Worm (Caenorhabditis elegans) whole organism, late embryonic: Measurements from ENCODE around the gene grp-1.

Experiments
- pag-3 ChIP-seq: sonication (generic microtip); optimal IDR thresholded peaks from 2 replicates; lab custom pipeline; 2016; ENCODE audit warnings: missing compliant biosample characterization, missing genetic modification characterization, borderline replicate concordance
- tbx-2 ChIP-seq: sonication (generic microtip); optimal IDR thresholded peaks from 2 replicates; lab custom pipeline; 2016; ENCODE audit warnings: missing genetic modification characterization, missing compliant biosample characterization
- unc-3 ChIP-seq, 2 experiments: fragments of 200-800 bp in 1 of 2; sonication (Bioruptor generic) in 1 of 2; sonication (generic microtip) in 1 of 2; conservative IDR thresholded peaks in 1 of 2; optimal IDR thresholded peaks in 1 of 2; 2 replicates each; pipeline versions ENCODE4 v1.3.6 to Lab custom; 2016 to 2022; ENCODE audit warnings: missing compliant biosample characterization in 2 of 2, missing genetic modification characterization in 2 of 2, missing genetic modification reagents in 1 of 2

DNA sequence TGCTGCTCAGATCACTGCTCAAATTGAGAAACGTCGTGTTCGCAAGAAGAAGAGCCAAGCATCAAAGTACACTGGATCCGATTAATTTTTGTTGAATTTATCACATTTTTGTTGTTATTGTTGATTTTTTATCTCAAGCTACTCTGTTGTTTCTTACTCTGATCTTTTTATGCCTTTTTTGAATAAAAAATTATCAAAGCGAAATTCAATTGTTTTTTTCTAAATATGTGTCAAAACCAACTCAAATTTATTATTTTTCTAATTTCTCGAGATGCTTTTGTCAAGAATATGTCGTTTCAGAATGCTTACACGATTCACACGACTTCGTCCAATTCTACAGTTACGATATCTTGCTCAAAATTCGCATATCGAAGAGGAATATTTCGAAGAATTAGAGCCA is 38.1 kb upstream of the grp-1 start, which contains the start of gene K12H4.2:
- TF ChIP-seq unc-3 (GFP tag; conservative IDR thresholded peaks at IDR 0.05; lab: Robert Waterston, UW) (no peak), unc-3 (tag; optimal IDR thresholded peaks at IDR 0.05; lab: Kevin White, UChicago) (no peak), pag-3 (tag; lab: Kevin White, UChicago) (no peak), tbx-2 (no peak)
